Worm (Caenorhabditis elegans) whole organism, L2 larva: ENCODE results near the gene tra-2.

ENCODE experiments used
- Y55F3AM.14 ChIP-seq: fragments of 200-800 bp; sonication (Bioruptor generic); optimal IDR thresholded peaks from 2 replicates; lab custom pipeline; 2018; ENCODE audit warnings: mild to moderate bottlenecking, missing genetic modification characterization, missing compliant biosample characterization
- ama-1 ChIP-seq: fragments of 150-350 bp; optimal IDR thresholded peaks from 2 replicates; lab custom pipeline; 2018; ENCODE audit warnings: inconsistent platforms
- ceh-16 ChIP-seq: fragments of 150-350 bp; optimal IDR thresholded peaks from 2 replicates; lab custom pipeline; 2014; ENCODE audit warnings: missing biosample characterization, missing genetic modification characterization
- ceh-82 ChIP-seq: fragments of 150-350 bp; optimal IDR thresholded peaks from 2 replicates; lab custom pipeline; 2014; ENCODE audit warnings: missing biosample characterization, missing genetic modification characterization
- elt-1 ChIP-seq: fragments of 150-350 bp; optimal IDR thresholded peaks from 2 replicates; lab custom pipeline; 2014; ENCODE audit warnings: missing biosample characterization, missing genetic modification characterization
- lin-13 ChIP-seq: fragments of 150-350 bp; optimal IDR thresholded peaks from 2 replicates; lab custom pipeline; 2014; ENCODE audit warnings: missing biosample characterization, missing genetic modification reagents, missing genetic modification characterization
- nhr-10 ChIP-seq: sonication (generic microtip); optimal IDR thresholded peaks from 2 replicates; lab custom pipeline; 2017; ENCODE audit warnings: missing biosample characterization, missing genetic modification characterization
- zag-1 ChIP-seq: fragments of 150-350 bp; optimal IDR thresholded peaks from 2 replicates; lab custom pipeline; 2014; ENCODE audit warnings: missing biosample characterization, missing genetic modification characterization

DNA sequence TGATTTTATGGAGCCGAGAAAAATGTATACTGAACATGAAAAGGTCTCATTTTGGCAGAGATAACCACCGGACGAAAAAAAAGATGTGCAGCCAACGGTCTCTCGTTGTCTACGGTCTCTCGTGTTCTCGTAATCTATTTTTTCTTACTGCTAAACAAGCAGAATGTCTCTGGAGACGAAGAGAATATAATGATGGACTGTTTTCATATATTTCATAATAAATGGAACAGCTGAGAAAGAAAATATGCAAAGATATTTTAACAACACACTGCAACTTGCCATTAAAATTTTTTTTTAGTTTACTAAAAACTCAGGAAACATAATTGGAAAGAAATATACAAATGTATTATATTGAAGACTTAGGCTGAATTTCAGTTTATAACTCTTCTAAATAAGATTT, 35.4 kb downstream of the tra-2 start:
- TF ChIP-seq ceh-82 (tag; lab: Kevin White, UChicago), result no peak
- no peak for TF ChIP-seq zag-1
- TF ChIP-seq Y55F3AM.14 (GFP tag; lab: Kevin White, UChicago), result no peak
- TF ChIP-seq ceh-16 (tag; lab: Kevin White, UChicago), result no peak
- TF ChIP-seq nhr-10 (tag; lab: Kevin White, UChicago), result no peak
- TF ChIP-seq elt-1, result no peak
- no peak for TF ChIP-seq lin-13 (GFP tag; lab: Kevin White, UChicago)
- TF ChIP-seq ama-1 (lab: Kevin White, UChicago), result no peak
